Fruit fly (Drosophila melanogaster) Kc167 (cell line): ENCODE measurements around the gene CG32708.

Source experiments
- h ChIP-seq: fragments of >200 bp; optimal IDR thresholded peaks from 3 replicates; lab custom pipeline; 2018; ENCODE audit warnings: missing external identifiers
- psq ChIP-seq: fragments of >200 bp; optimal IDR thresholded peaks from 2 replicates; lab custom pipeline; 2017; ENCODE audit warnings: missing external identifiers
- ttk ChIP-seq: sonication (Bioruptor generic); optimal IDR thresholded peaks from 2 replicates; lab custom pipeline; 2017; ENCODE audit warnings: missing external identifiers

dm6 chrX:9074040-9074439, 11.7 kb upstream of the CG32708 start:
- TF ChIP-seq psq (no peak), ttk (lab: Kevin White, UChicago) (no peak), h (lab: Kevin White, UChicago) (no peak)
